Worm (Caenorhabditis elegans): Measurements from ENCODE around the gene pqn-48.

The pqn-48 gene

ce11 chrII:4004614-4005013 is 34.1 kb upstream of the pqn-48 start, which contains the start of gene ephx-1:
TSS of gene ephx-1 (plus strand) at chrII:4004914.
- TF ChIP-seq Y79H2A.3 (GFP tag; conservative IDR thresholded peaks at IDR 0.05) (no peak), zim-3 (tag; optimal IDR thresholded peaks at IDR 0.05) (no peak)

ce11 chrII:4007972-4008371 is 30.7 kb upstream of the pqn-48 start:
- TF ChIP-seq sea-2 (GFP tag; IDR thresholded peaks at IDR 0.05) (0 out of 2 replicates have a peak, but pooled peaks have one; percentile 43), zfh-2 (GFP tag; conservative IDR thresholded peaks at IDR 0.05) (peak; percentile 78), egl-44 (GFP tag; IDR thresholded peaks at IDR 0.05) (no peak), hsf-1 (GFP tag; IDR thresholded peaks at IDR 0.05) (no peak), egrh-3 (GFP tag; IDR thresholded peaks at IDR 0.05) (peak; percentile 37; the same call in 1 of the 2 replicates), lir-1 (GFP tag; conservative IDR thresholded peaks at IDR 0.05) (no peak), repo-1 (tag; optimal IDR thresholded peaks at IDR 0.05) (no peak)

ce11 chrII:4011518-4011917 is 27.2 kb upstream of the pqn-48 start:
- no peak for TF ChIP-seq F49E8.2 (tag; optimal IDR thresholded peaks at IDR 0.05; ENCODE audit: insufficient read depth)
- no peak for TF ChIP-seq die-1 (tag; optimal IDR thresholded peaks at IDR 0.05)
- TF ChIP-seq ceh-79 (tag; optimal IDR thresholded peaks at IDR 0.05) = no peak
- TF ChIP-seq egl-44 (GFP tag; IDR thresholded peaks at IDR 0.05) = no peak

ce11 chrII:4018617-4019016 is 20.1 kb upstream of the pqn-48 start, which contains the start of gene K07D4.6:
TSS of gene K07D4.6 (minus strand) at chrII:4018717.
- TF ChIP-seq ets-4 (GFP tag; optimal IDR thresholded peaks at IDR 0.05) = no peak
- TF ChIP-seq ZK185.1 (tag; optimal IDR thresholded peaks at IDR 0.05; ENCODE audit: poor library complexity, severe bottlenecking) = no peak
- TF ChIP-seq madf-8 (GFP tag; conservative IDR thresholded peaks at IDR 0.05) = no peak

- TF ChIP-seq ceh-40 (GFP tag; IDR thresholded peaks at IDR 0.05) = no peak
- TF ChIP-seq F57C9.4 (tag; optimal IDR thresholded peaks at IDR 0.05) = no peak
- no peak for TF ChIP-seq nhr-120 (GFP tag; IDR thresholded peaks at IDR 0.05)
- no peak for TF ChIP-seq sdz-38 (tag; optimal IDR thresholded peaks at IDR 0.05)
Observed at ce11 chrII:4025462-4025861, 13.2 kb upstream of the pqn-48 start, which contains the start of gene K07D4.5. TSS of gene K07D4.5 (minus strand) at chrII:4025562.

- TF ChIP-seq rec-8 (tag; optimal IDR thresholded peaks at IDR 0.05) (no peak), hrde-1 (tag; optimal IDR thresholded peaks at IDR 0.05; ENCODE audit: borderline replicate concordance) (no peak), sdz-38 (tag; optimal IDR thresholded peaks at IDR 0.05) (no peak), snpc-1.1 (tag; optimal IDR thresholded peaks at IDR 0.05; ENCODE audit: insufficient read depth) (no peak), B0336.3 (GFP tag; IDR thresholded peaks at IDR 0.05) (no peak), mel-28 (tag; optimal IDR thresholded peaks at IDR 0.05; ENCODE audit: borderline replicate concordance) (no peak), B0035.1 (tag; optimal IDR thresholded peaks at IDR 0.05) (no peak), ceh-58 (GFP tag; IDR thresholded peaks at IDR 0.05) (no peak), repo-1 (tag; optimal IDR thresholded peaks at IDR 0.05) (no peak), lin-54 (GFP tag; optimal IDR thresholded peaks at IDR 0.05) (no peak), efl-1 (GFP tag; optimal IDR thresholded peaks at IDR 0.05) (no peak), ztf-18 (tag; optimal IDR thresholded peaks at IDR 0.05) (no peak), dpff-1 (tag; optimal IDR thresholded peaks at IDR 0.05) (no peak), bed-1 (GFP tag; IDR thresholded peaks at IDR 0.05) (no peak), F49E8.2 (tag; optimal IDR thresholded peaks at IDR 0.05; ENCODE audit: insufficient read depth) (no peak), Y53F4B.3 (GFP tag; IDR thresholded peaks at IDR 0.05) (no peak), tbx-9 (tag; optimal IDR thresholded peaks at IDR 0.05; ENCODE audit: borderline replicate concordance) (no peak), F39B2.1 (GFP tag; IDR thresholded peaks at IDR 0.05) (no peak)
Observed at ce11 chrII:4028276-4028675, 10.4 kb upstream of the pqn-48 start, which contains the start of gene K07D4.9. TSS of gene K07D4.9 (plus strand) at chrII:4028576.
